Worm (Caenorhabditis elegans): ENCODE data around the gene str-109.
A peak's percentile ranks its signal among the peaks of the same experiment; 100 is the strongest.

str-109 gene

DNA sequence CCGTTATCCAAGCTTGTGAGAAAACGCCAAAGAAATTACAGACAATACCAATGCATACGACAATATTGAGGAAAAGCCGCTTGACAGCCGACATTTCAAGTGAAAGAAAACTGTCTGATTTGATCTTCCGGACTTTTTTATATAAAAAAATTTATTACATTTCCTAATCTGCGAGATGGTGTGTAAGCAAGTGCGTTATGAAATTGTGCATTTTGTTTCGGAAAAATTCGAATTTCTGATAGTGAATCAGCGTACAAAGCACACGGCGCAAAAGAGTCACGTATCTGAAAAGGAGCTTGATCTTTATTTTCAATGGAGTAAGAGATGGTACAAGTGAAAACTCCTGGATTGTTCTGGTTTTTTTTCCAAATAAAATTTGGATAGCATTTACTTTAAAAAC is 21.0 kb downstream of the str-109 start, which contains the start of gene clc-32:
Gene clc-32 (minus strand): TSS at position 101 of the 400 bp plus-strand sequence.
- TF ChIP-seq ceh-16 (tag; optimal IDR thresholded peaks at IDR 0.05): no peak
- TF ChIP-seq ceh-82 (tag; optimal IDR thresholded peaks at IDR 0.05): no peak
- no peak for TF ChIP-seq mdl-1 (tag; optimal IDR thresholded peaks at IDR 0.05)
- TF ChIP-seq daf-12 (tag; optimal IDR thresholded peaks at IDR 0.05): no peak
- no peak for TF ChIP-seq unc-62 (GFP tag; optimal IDR thresholded peaks at IDR 0.05)

- no peak for TF ChIP-seq zag-1 (tag; optimal IDR thresholded peaks at IDR 0.05)
- no peak for TF ChIP-seq pqm-1 (tag; optimal IDR thresholded peaks at IDR 0.05)
- TF ChIP-seq R02D3.7 (tag; optimal IDR thresholded peaks at IDR 0.05): no peak
- no peak for TF ChIP-seq ZK546.5 (tag; optimal IDR thresholded peaks at IDR 0.05)
- no peak for TF ChIP-seq ztf-4 (tag; optimal IDR thresholded peaks at IDR 0.05)
Observed at ce11 chrV:16139529-16139928, 22.5 kb downstream of the str-109 start, which contains the start of gene clc-11. TSS of gene clc-11 (minus strand) at chrV:16139629.

DNA sequence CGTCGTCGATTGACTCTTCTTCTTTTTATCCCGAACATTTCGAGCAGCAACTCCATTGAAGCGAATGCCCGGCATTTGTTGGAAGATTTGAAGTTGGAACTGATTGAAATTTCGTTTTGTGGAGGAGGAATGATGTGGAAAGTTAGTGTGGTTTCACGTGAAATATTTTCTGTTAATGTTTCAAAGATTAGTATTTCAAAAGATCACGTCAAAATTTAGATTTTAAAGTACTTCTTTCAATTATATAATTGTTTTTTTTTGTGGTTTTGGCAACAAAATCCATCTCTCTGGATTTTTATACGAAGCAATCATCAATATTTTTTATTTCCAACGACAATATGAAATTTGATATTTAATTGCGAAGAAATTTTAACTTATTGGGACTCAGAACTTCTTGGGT is 25.0 kb downstream of the str-109 start, which contains the start of gene F44G3.7:
Gene F44G3.7 (minus strand): TSS at position 101 of the 400 bp plus-strand sequence.
- TF ChIP-seq ceh-82 (tag; optimal IDR thresholded peaks at IDR 0.05) (no peak), ama-1 (optimal IDR thresholded peaks at IDR 0.05) (no peak), nhr-23 (tag; optimal IDR thresholded peaks at IDR 0.05) (no peak), lin-15B (tag; optimal IDR thresholded peaks at IDR 0.05) (no peak), ceh-9 (tag; optimal IDR thresholded peaks at IDR 0.05) (no peak)

DNA sequence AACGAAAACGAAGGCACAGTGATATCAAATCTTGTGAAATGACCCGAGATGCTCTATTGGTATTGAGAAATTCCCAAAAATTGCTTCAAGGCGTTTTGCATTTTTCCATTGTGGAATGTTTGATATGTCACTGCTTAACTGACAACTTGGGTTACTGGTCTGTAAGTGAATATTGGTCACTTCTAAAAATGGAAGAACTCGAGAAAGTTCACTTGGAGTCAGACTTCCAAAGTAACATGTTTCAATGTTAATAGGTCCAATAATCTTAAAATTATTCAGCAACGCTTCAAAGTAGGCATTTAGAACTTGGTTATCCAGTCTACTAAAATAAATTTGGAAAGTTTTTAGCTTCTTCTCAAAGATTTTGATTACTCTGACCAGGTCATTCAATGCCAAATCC is 29.3 kb downstream of the str-109 start, which contains the start of gene fbxa-144:
Gene fbxa-144 (minus strand): TSS at position 101 of the 400 bp plus-strand sequence.
- no peak for TF ChIP-seq nhr-25 (tag; optimal IDR thresholded peaks at IDR 0.05)
- no peak for TF ChIP-seq hmg-11 (tag; optimal IDR thresholded peaks at IDR 0.05)
- no peak for TF ChIP-seq fkh-10 (GFP tag; optimal IDR thresholded peaks at IDR 0.05)
- no peak for TF ChIP-seq nhr-76 (tag; optimal IDR thresholded peaks at IDR 0.05)
- no peak for TF ChIP-seq aly-2 (tag; optimal IDR thresholded peaks at IDR 0.05)
- TF ChIP-seq lsy-12 (tag; optimal IDR thresholded peaks at IDR 0.05): no peak
- no peak for TF ChIP-seq ceh-16 (tag; optimal IDR thresholded peaks at IDR 0.05)
- TF ChIP-seq nhr-43 (tag; optimal IDR thresholded peaks at IDR 0.05; ENCODE audit: poor library complexity, severe bottlenecking): no peak
- TF ChIP-seq nhr-12 (tag; optimal IDR thresholded peaks at IDR 0.05): no peak
- TF ChIP-seq ceh-28 (tag; optimal IDR thresholded peaks at IDR 0.05): no peak
- no peak for TF ChIP-seq nhr-77 (tag; optimal IDR thresholded peaks at IDR 0.05)
- no peak for TF ChIP-seq eor-1 (tag; optimal IDR thresholded peaks at IDR 0.05)
- no peak for TF ChIP-seq lin-15B (tag; optimal IDR thresholded peaks at IDR 0.05)

- TF ChIP-seq egl-27 (tag; optimal IDR thresholded peaks at IDR 0.05) (no peak), lsy-12 (tag; optimal IDR thresholded peaks at IDR 0.05) (no peak), mml-1 (tag; optimal IDR thresholded peaks at IDR 0.05) (no peak), lin-39 (tag; optimal IDR thresholded peaks at IDR 0.05) (no peak)
Observed at ce11 chrV:16132215-16132614, 29.8 kb downstream of the str-109 start.

DNA sequence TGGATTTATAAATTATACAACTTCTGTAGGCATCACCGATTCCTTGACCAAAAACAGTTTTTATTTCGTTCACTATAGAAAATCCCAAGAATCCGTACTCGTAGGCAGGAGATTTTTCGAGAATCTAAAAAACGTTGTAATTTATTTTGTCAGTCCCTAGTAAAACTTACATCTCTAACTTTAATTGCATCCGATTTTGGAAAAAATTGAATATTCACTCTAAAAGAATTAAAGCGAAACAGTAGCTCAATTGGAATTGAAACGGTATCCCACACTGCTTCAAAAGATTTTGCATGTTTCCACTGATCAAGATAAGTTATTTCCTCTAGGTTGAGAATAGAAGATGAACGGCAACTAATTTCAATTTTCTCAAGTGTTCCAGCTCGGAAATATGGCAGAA is 30.8 kb downstream of the str-109 start, which contains the start of gene fbxa-142:
Gene fbxa-142 (minus strand): TSS at position 101 of the 400 bp plus-strand sequence.
- no peak for TF ChIP-seq nhr-11 (tag; optimal IDR thresholded peaks at IDR 0.05)
- TF ChIP-seq nhr-67 (tag; optimal IDR thresholded peaks at IDR 0.05): no peak
- no peak for TF ChIP-seq ceh-82 (tag; optimal IDR thresholded peaks at IDR 0.05)
- TF ChIP-seq nhr-28 (tag; optimal IDR thresholded peaks at IDR 0.05): no peak
- TF ChIP-seq ceh-16 (tag; optimal IDR thresholded peaks at IDR 0.05): no peak
- TF ChIP-seq ceh-9 (tag; optimal IDR thresholded peaks at IDR 0.05): no peak

- TF ChIP-seq lin-15B (tag; optimal IDR thresholded peaks at IDR 0.05) (no peak), elt-2 (tag; optimal IDR thresholded peaks at IDR 0.05) (peak; percentile 63), pqm-1 (tag; optimal IDR thresholded peaks at IDR 0.05) (peak; percentile 74), pha-4 (tag; optimal IDR thresholded peaks at IDR 0.05) (peak; percentile 49)
Observed at ce11 chrV:16129116-16129515, 32.9 kb downstream of the str-109 start.
